Fruit fly (Drosophila melanogaster): ENCODE data around the gene CkIIalpha-i1.

The CkIIalpha-i1 gene

DNA sequence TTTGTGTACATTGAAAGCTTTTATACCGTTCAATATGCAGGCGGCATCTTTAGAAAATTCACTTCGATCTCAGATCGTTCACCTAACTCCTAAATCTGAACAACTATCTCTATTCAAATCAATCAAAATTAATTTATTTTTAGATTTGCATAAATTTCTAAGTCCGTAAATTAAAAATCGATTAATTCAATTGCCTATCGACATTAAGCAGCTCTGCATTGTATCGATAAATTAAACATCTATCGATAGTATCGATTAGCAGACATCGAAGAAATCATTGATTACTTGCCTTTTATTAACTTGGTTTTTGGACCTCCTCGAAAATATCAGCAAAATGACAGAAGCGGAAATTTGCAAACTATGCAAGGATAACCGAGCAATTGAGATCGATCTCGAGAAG lies at the start of gene CkIIalpha-i1 (continued):
- TF ChIP-seq CG10565 (GFP tag; optimal IDR thresholded peaks at IDR 0.05) = no peak
- TF ChIP-seq CG12071 (GFP tag; optimal IDR thresholded peaks at IDR 0.05) = no peak
- TF ChIP-seq ab (GFP tag; optimal IDR thresholded peaks at IDR 0.05) = no peak
- TF ChIP-seq CG9609 (GFP tag; optimal IDR thresholded peaks at IDR 0.05) = no peak
- no peak for TF ChIP-seq chif (GFP tag; optimal IDR thresholded peaks at IDR 0.05)
- no peak for TF ChIP-seq HHEX (GFP tag; optimal IDR thresholded peaks at IDR 0.05)
- no peak for TF ChIP-seq ranshi (GFP tag; IDR thresholded peaks at IDR 0.05)
- no peak for TF ChIP-seq twi (tag; optimal IDR thresholded peaks at IDR 0.05)
- TF ChIP-seq CG12659 (GFP tag; optimal IDR thresholded peaks at IDR 0.05) = peak; percentile 27
- no peak for TF ChIP-seq CG3847 (GFP tag; IDR thresholded peaks at IDR 0.05)
- TF ChIP-seq ato (GFP tag; IDR thresholded peaks at IDR 0.05; ENCODE audit: partially characterized antibody) = peak; percentile 99
- TF ChIP-seq inv (GFP tag; IDR thresholded peaks at IDR 0.05; ENCODE audit: partially characterized antibody) = peak; percentile 77
- peak; percentile 59 for TF ChIP-seq CG33213 (GFP tag; optimal IDR thresholded peaks at IDR 0.05)
- TF ChIP-seq Ada2b (GFP tag; IDR thresholded peaks at IDR 0.05) = no peak
- TF ChIP-seq CG10959 (GFP tag; IDR thresholded peaks at IDR 0.05) = no peak
- peak; percentile 96; the same call in 2 of the 3 replicates for TF ChIP-seq Opbp (GFP tag; IDR thresholded peaks at IDR 0.05; ENCODE audit: partially characterized antibody)
- TF ChIP-seq CG10366 (GFP tag; IDR thresholded peaks at IDR 0.05) = no peak
- TF ChIP-seq CG15696 (tag; optimal IDR thresholded peaks at IDR 0.05) = no peak
- TF ChIP-seq gcm (GFP tag; optimal IDR thresholded peaks at IDR 0.05) = no peak
- no peak for TF ChIP-seq Elba2 (GFP tag; optimal IDR thresholded peaks at IDR 0.05)
- peak; percentile 53 for TF ChIP-seq vvl (GFP tag; IDR thresholded peaks at IDR 0.05)
- no peak for TF ChIP-seq grn (GFP tag; optimal IDR thresholded peaks at IDR 0.05)
- TF ChIP-seq NK7.1 (GFP tag; optimal IDR thresholded peaks at IDR 0.05) = no peak
- TF ChIP-seq stwl (tag; optimal IDR thresholded peaks at IDR 0.05) = peak; percentile 89
- TF ChIP-seq E2f1 (GFP tag; IDR thresholded peaks at IDR 0.05) = no peak
- no peak for TF ChIP-seq da (GFP tag; optimal IDR thresholded peaks at IDR 0.05)
- TF ChIP-seq CG14667 (GFP tag; IDR thresholded peaks at IDR 0.05) = no peak
- TF ChIP-seq Med (GFP tag) = peak; percentile 21
- TF ChIP-seq corto (GFP tag; optimal IDR thresholded peaks at IDR 0.05) = no peak
- no peak for TF ChIP-seq CG6654 (GFP tag; optimal IDR thresholded peaks at IDR 0.05)
- TF ChIP-seq CG34422 (GFP tag; IDR thresholded peaks at IDR 0.05) = no peak
- no peak for TF ChIP-seq Mrtf (GFP tag; IDR thresholded peaks at IDR 0.05)
- TF ChIP-seq Mes4 (GFP tag; optimal IDR thresholded peaks at IDR 0.05) = no peak
- TF ChIP-seq kay (GFP tag; optimal IDR thresholded peaks at IDR 0.05) = no peak
- TF ChIP-seq CG8388 (GFP tag; optimal IDR thresholded peaks at IDR 0.05) = no peak
- TF ChIP-seq CG4360 (GFP tag; IDR thresholded peaks at IDR 0.05) = no peak
- TF ChIP-seq pros (GFP tag; optimal IDR thresholded peaks at IDR 0.05) = no peak
- TF ChIP-seq nau (GFP tag; optimal IDR thresholded peaks at IDR 0.05) = no peak
- TF ChIP-seq CG11247 (GFP tag; IDR thresholded peaks at IDR 0.05) = no peak
- peak; percentile 99 for TF ChIP-seq CG6791 (GFP tag; IDR thresholded peaks at IDR 0.05; ENCODE audit: partially characterized antibody)
- TF ChIP-seq abd-A (tag; optimal IDR thresholded peaks at IDR 0.05) = no peak
- no peak for TF ChIP-seq fd64A (GFP tag; optimal IDR thresholded peaks at IDR 0.05)
- TF ChIP-seq chinmo (GFP tag; IDR thresholded peaks at IDR 0.05; ENCODE audit: partially characterized antibody) = peak; percentile 87
- TF ChIP-seq sim (GFP tag; IDR thresholded peaks at IDR 0.05) = no peak
- TF ChIP-seq CG15073 (GFP tag; optimal IDR thresholded peaks at IDR 0.05) = no peak
- no peak for TF ChIP-seq CG14050 (GFP tag; IDR thresholded peaks at IDR 0.05)
- no peak for TF ChIP-seq pnt (GFP tag; optimal IDR thresholded peaks at IDR 0.05)
- TF ChIP-seq CG6854 (GFP tag; optimal IDR thresholded peaks at IDR 0.05) = no peak
- no peak for TF ChIP-seq nerfin-1 (tag; optimal IDR thresholded peaks at IDR 0.05)
- no peak for TF ChIP-seq Bteb2 (GFP tag; optimal IDR thresholded peaks at IDR 0.05)
- peak; percentile 83; the same call in 1 of the 2 replicates for TF ChIP-seq CG2129 (GFP tag; IDR thresholded peaks at IDR 0.05; ENCODE audit: partially characterized antibody)
- TF ChIP-seq CG4328 (GFP tag; optimal IDR thresholded peaks at IDR 0.05) = no peak
